Worm (Caenorhabditis elegans): ENCODE data around the gene str-111.

DNA sequence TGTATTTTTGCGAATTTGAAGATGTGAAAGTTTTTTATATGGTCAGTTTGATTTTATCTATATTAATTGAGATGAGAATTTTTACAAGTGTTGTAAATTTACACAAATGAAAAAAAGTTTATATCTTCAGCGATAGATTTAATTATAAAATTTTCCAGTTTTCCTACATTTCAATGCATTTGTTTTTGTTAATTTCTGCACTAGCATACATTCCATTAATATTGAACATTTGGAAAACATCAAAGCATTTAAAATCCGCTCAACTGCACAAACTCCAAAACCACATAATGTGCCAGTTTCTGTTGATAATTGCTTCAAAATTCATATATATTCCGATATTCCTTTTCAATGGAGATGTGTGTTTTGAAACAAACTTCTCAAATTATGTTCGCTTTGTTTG is 14.0 kb upstream of the str-111 start, which contains the start of gene srh-277:
- TF ChIP-seq unc-62 (GFP tag; optimal IDR thresholded peaks at IDR 0.05): no peak
- TF ChIP-seq sem-2 (GFP tag; optimal IDR thresholded peaks at IDR 0.05): no peak
- no peak for TF ChIP-seq nhr-28 (tag; optimal IDR thresholded peaks at IDR 0.05)
- TF ChIP-seq nhr-76 (tag; optimal IDR thresholded peaks at IDR 0.05): no peak
- TF ChIP-seq drap-1 (GFP tag; optimal IDR thresholded peaks at IDR 0.05): no peak

All from whole organism, mixed stage, embryonic.